Fruit fly (Drosophila melanogaster) whole organism, embryonic: ENCODE measurements around the gene mgr.

ENCODE experiments used
- Atf-2 ChIP-seq: fragments of 200-800 bp; sonication (Bioruptor generic); optimal IDR thresholded peaks from 2 replicates; lab custom pipeline; 2016; ENCODE audit warnings: missing biosample characterization, missing genetic modification characterization
- Atf3 ChIP-seq: fragments of 200-800 bp; sonication (Bioruptor generic); optimal IDR thresholded peaks from 3 replicates; lab custom pipeline; 2016; ENCODE audit warnings: missing biosample characterization, missing genetic modification characterization
- BEAF-32 ChIP-seq: fragments of 200-800 bp; sonication (Bioruptor generic); optimal IDR thresholded peaks from 3 replicates; lab custom pipeline; 2017; ENCODE audit warnings: missing biosample characterization, missing genetic modification characterization, mild to moderate bottlenecking, moderate library complexity, missing genetic modification reagents
- CG10654 ChIP-seq: fragments of 200-800 bp; sonication (Bioruptor generic); optimal IDR thresholded peaks from 2 replicates; lab custom pipeline; 2016; ENCODE audit warnings: missing biosample characterization, missing genetic modification characterization
- CG12071 ChIP-seq: fragments of 200-800 bp; sonication (Bioruptor generic); optimal IDR thresholded peaks from 3 replicates; lab custom pipeline; 2018; ENCODE audit warnings: missing biosample characterization, mild to moderate bottlenecking, missing genetic modification characterization
- CG13296 ChIP-seq: fragments of 200-800 bp; sonication (Bioruptor generic); optimal IDR thresholded peaks from 3 replicates; lab custom pipeline; 2018; ENCODE audit warnings: missing biosample characterization, mild to moderate bottlenecking, missing genetic modification characterization
- CG13624 ChIP-seq: fragments of 200-800 bp; sonication (Bioruptor generic); optimal IDR thresholded peaks from 2 replicates; lab custom pipeline; 2016; ENCODE audit warnings: missing biosample characterization, missing genetic modification characterization
- CG14965 ChIP-seq: fragments of 200-800 bp; sonication (Bioruptor generic); optimal IDR thresholded peaks from 2 replicates; lab custom pipeline; 2016; ENCODE audit warnings: missing biosample characterization, missing genetic modification characterization, borderline replicate concordance
- CG18619 ChIP-seq: fragments of 200-800 bp; sonication (Bioruptor generic); optimal IDR thresholded peaks from 3 replicates; lab custom pipeline; 2017; ENCODE audit warnings: missing biosample characterization, mild to moderate bottlenecking, missing genetic modification characterization
- CG31365 ChIP-seq: fragments of 200-800 bp; sonication (Bioruptor generic); optimal IDR thresholded peaks from 2 replicates; lab custom pipeline; 2018; ENCODE audit warnings: missing biosample characterization, mild to moderate bottlenecking, missing genetic modification characterization
- CG4404 ChIP-seq: fragments of 200-800 bp; sonication (Bioruptor generic); IDR thresholded peaks from 2 replicates; pipeline ENCODE4 v1.3.6; 2022; ENCODE audit warnings: missing biosample characterization, missing genetic modification characterization
- CG4854 ChIP-seq: fragments of 200-800 bp; sonication (Bioruptor generic); optimal IDR thresholded peaks from 2 replicates; lab custom pipeline; 2016; ENCODE audit warnings: missing biosample characterization, missing genetic modification characterization, inconsistent platforms
- CG6683 ChIP-seq: fragments of 200-800 bp; sonication (Bioruptor generic); optimal IDR thresholded peaks from 2 replicates; lab custom pipeline; 2017; ENCODE audit warnings: missing biosample characterization, mild to moderate bottlenecking, missing genetic modification characterization, missing genetic modification reagents
- CG7357 ChIP-seq: fragments of 200-800 bp; sonication (Bioruptor generic); IDR thresholded peaks from 3 replicates; pipeline ENCODE4 v1.3.6; 2022; ENCODE audit warnings: missing biosample characterization, missing genetic modification characterization
- CG9437 ChIP-seq: fragments of 200-800 bp; sonication (Bioruptor generic); optimal IDR thresholded peaks from 2 replicates; lab custom pipeline; 2018; ENCODE audit warnings: missing biosample characterization, mild to moderate bottlenecking, missing genetic modification characterization
- Dfd ChIP-seq, 2 experiments: fragments of >200 bp; optimal IDR thresholded peaks; 2 replicates each; lab custom pipeline; 2017; ENCODE audit warnings: missing biosample characterization in 2 of 2, missing genetic modification characterization in 2 of 2
- Doc2 ChIP-seq: fragments of 200-800 bp; sonication (Bioruptor generic); IDR thresholded peaks from 2 replicates; pipeline ENCODE4 v1.3.6; 2022; ENCODE audit warnings: missing biosample characterization, missing genetic modification characterization
- Eip74EF ChIP-seq, 2 experiments: fragments of 200-800 bp in 1 of 2; fragments of >200 bp in 1 of 2; sonication (Bioruptor generic) in 1 of 2; optimal IDR thresholded peaks; 2 replicates each; lab custom pipeline; 2017 to 2019; ENCODE audit warnings: missing biosample characterization in 2 of 2, missing genetic modification characterization in 2 of 2, mild to moderate bottlenecking in 1 of 2, moderate library complexity in 1 of 2
- Fer3 ChIP-seq: fragments of 200-800 bp; sonication (Bioruptor generic); optimal IDR thresholded peaks from 2 replicates; lab custom pipeline; 2018; ENCODE audit warnings: missing biosample characterization, mild to moderate bottlenecking, missing genetic modification characterization, moderate library complexity
- HLH4C ChIP-seq: fragments of 200-800 bp; sonication (Bioruptor generic); IDR thresholded peaks from 3 replicates; pipeline ENCODE4 v1.3.6; 2022; ENCODE audit warnings: missing biosample characterization, missing genetic modification characterization; ENCODE audit not compliant: partially characterized antibody
- Hey ChIP-seq: fragments of 200-800 bp; sonication (Bioruptor generic); optimal IDR thresholded peaks from 3 replicates; lab custom pipeline; 2018; ENCODE audit warnings: missing biosample characterization, mild to moderate bottlenecking, missing genetic modification characterization
- Hmr ChIP-seq: fragments of 200-800 bp; sonication (Bioruptor generic); optimal IDR thresholded peaks from 3 replicates; lab custom pipeline; 2017; ENCODE audit warnings: mild to moderate bottlenecking, missing biosample characterization, missing genetic modification reagents, missing genetic modification characterization
- Hmx ChIP-seq: fragments of 200-800 bp; sonication (Bioruptor generic); optimal IDR thresholded peaks from 2 replicates; lab custom pipeline; 2016; ENCODE audit warnings: missing biosample characterization, missing genetic modification characterization
- MBD-R2 ChIP-seq: fragments of 200-800 bp; sonication (Bioruptor generic); IDR thresholded peaks from 2 replicates; pipeline ENCODE4 v1.3.6; 2022; ENCODE audit warnings: missing biosample characterization, missing genetic modification characterization
- NC2β ChIP-seq: fragments of 200-800 bp; sonication (Bioruptor generic); optimal IDR thresholded peaks from 2 replicates; lab custom pipeline; 2016; ENCODE audit warnings: missing biosample characterization, missing genetic modification characterization
- Oli ChIP-seq: fragments of 200-800 bp; sonication (Bioruptor generic); optimal IDR thresholded peaks from 2 replicates; lab custom pipeline; 2018; ENCODE audit warnings: missing biosample characterization, mild to moderate bottlenecking, missing genetic modification characterization, moderate library complexity
- Vsx1 ChIP-seq: fragments of 200-800 bp; sonication (Bioruptor generic); optimal IDR thresholded peaks from 2 replicates; lab custom pipeline; 2017; ENCODE audit warnings: missing biosample characterization, mild to moderate bottlenecking, missing genetic modification characterization, missing genetic modification reagents
- Xrp1 ChIP-seq: fragments of 200-800 bp; sonication (Bioruptor generic); IDR thresholded peaks from 2 replicates; pipeline ENCODE4 v1.3.6; 2022; ENCODE audit warnings: missing biosample characterization, missing genetic modification characterization
- YL-1 ChIP-seq: fragments of 200-800 bp; sonication (Bioruptor generic); optimal IDR thresholded peaks from 3 replicates; lab custom pipeline; 2017; ENCODE audit warnings: missing biosample characterization, mild to moderate bottlenecking, missing genetic modification characterization
- ab ChIP-seq: fragments of 200-800 bp; sonication (Bioruptor generic); optimal IDR thresholded peaks from 2 replicates; lab custom pipeline; 2016; ENCODE audit warnings: missing biosample characterization, missing genetic modification characterization
- abd-A ChIP-seq: fragments of 200-800 bp; sonication (Bioruptor generic); optimal IDR thresholded peaks from 3 replicates; lab custom pipeline; 2019; ENCODE audit warnings: missing biosample characterization, mild to moderate bottlenecking, missing genetic modification characterization, moderate library complexity
- amos ChIP-seq: fragments of 200-800 bp; sonication (Bioruptor generic); IDR thresholded peaks from 2 replicates; pipeline ENCODE4 v1.3.6; 2022; ENCODE audit warnings: missing biosample characterization, missing genetic modification characterization; ENCODE audit not compliant: partially characterized antibody
- bab2 ChIP-seq: fragments of 200-800 bp; sonication (Bioruptor generic); optimal IDR thresholded peaks from 2 replicates; lab custom pipeline; 2016; ENCODE audit warnings: missing biosample characterization, missing genetic modification characterization
- cad ChIP-seq: fragments of >200 bp; optimal IDR thresholded peaks from 2 replicates; lab custom pipeline; 2017; ENCODE audit warnings: missing biosample characterization, missing genetic modification characterization
- ci ChIP-seq: fragments of 200-800 bp; sonication (Bioruptor generic); IDR thresholded peaks from 3 replicates; pipeline ENCODE4 v1.3.6; 2022; ENCODE audit warnings: missing biosample characterization, missing genetic modification characterization
- fd102C ChIP-seq: fragments of 200-800 bp; sonication (Bioruptor generic); optimal IDR thresholded peaks from 2 replicates; lab custom pipeline; 2018; ENCODE audit warnings: missing biosample characterization, mild to moderate bottlenecking, missing genetic modification characterization, moderate library complexity
- ftz-f1 ChIP-seq: fragments of 200-800 bp; sonication (Bioruptor generic); optimal IDR thresholded peaks from 2 replicates; lab custom pipeline; 2016; ENCODE audit warnings: missing biosample characterization, missing genetic modification characterization
- grn ChIP-seq: fragments of 200-800 bp; sonication (Bioruptor generic); optimal IDR thresholded peaks from 3 replicates; lab custom pipeline; 2017; ENCODE audit warnings: missing biosample characterization, missing genetic modification characterization
- ind ChIP-seq: fragments of 200-800 bp; sonication (Bioruptor generic); optimal IDR thresholded peaks from 3 replicates; lab custom pipeline; 2016; ENCODE audit warnings: missing biosample characterization, missing genetic modification characterization
- jing ChIP-seq: fragments of 200-800 bp; sonication (Bioruptor generic); optimal IDR thresholded peaks from 2 replicates; lab custom pipeline; 2018; ENCODE audit warnings: missing biosample characterization, mild to moderate bottlenecking, missing genetic modification characterization
- kah ChIP-seq: fragments of 200-800 bp; sonication (Bioruptor generic); optimal IDR thresholded peaks from 2 replicates; lab custom pipeline; 2018; ENCODE audit warnings: missing biosample characterization, mild to moderate bottlenecking, missing genetic modification characterization
- kay ChIP-seq: fragments of 200-800 bp; sonication (Bioruptor generic); optimal IDR thresholded peaks from 2 replicates; lab custom pipeline; 2016; ENCODE audit warnings: missing biosample characterization, missing genetic modification characterization
- knrl ChIP-seq: fragments of 200-800 bp; sonication (Bioruptor generic); IDR thresholded peaks from 3 replicates; pipeline ENCODE4 v1.3.6; 2022; ENCODE audit warnings: missing biosample characterization, missing genetic modification characterization; ENCODE audit not compliant: partially characterized antibody
- luna ChIP-seq: fragments of 200-800 bp; sonication (Bioruptor generic); optimal IDR thresholded peaks from 2 replicates; lab custom pipeline; 2016; ENCODE audit warnings: missing biosample characterization, missing genetic modification characterization
- mirr ChIP-seq: fragments of 200-800 bp; sonication (Bioruptor generic); optimal IDR thresholded peaks from 3 replicates; lab custom pipeline; 2018; ENCODE audit warnings: missing biosample characterization, mild to moderate bottlenecking, missing genetic modification characterization
- peb ChIP-seq: fragments of 200-800 bp; sonication (Bioruptor generic); IDR thresholded peaks from 2 replicates; pipeline ENCODE4 v1.3.6; 2022; ENCODE audit warnings: missing biosample characterization, missing genetic modification characterization
- pzg ChIP-seq: fragments of 200-800 bp; sonication (Bioruptor generic); optimal IDR thresholded peaks from 3 replicates; lab custom pipeline; 2018; ENCODE audit warnings: missing biosample characterization, mild to moderate bottlenecking, missing genetic modification characterization, moderate library complexity
- sisA ChIP-seq: fragments of 200-800 bp; sonication (Bioruptor generic); IDR thresholded peaks from 2 replicates; pipeline ENCODE4 v1.3.6; 2022; ENCODE audit warnings: missing biosample characterization, missing genetic modification characterization
- vfl ChIP-seq: fragments of 200-800 bp; sonication (Bioruptor generic); optimal IDR thresholded peaks from 2 replicates; lab custom pipeline; 2016; ENCODE audit warnings: missing biosample characterization, missing genetic modification characterization
- wek ChIP-seq: fragments of 200-800 bp; sonication (Bioruptor generic); optimal IDR thresholded peaks from 3 replicates; lab custom pipeline; 2018; ENCODE audit warnings: missing biosample characterization, mild to moderate bottlenecking, missing genetic modification characterization, moderate library complexity

The mgr gene

DNA sequence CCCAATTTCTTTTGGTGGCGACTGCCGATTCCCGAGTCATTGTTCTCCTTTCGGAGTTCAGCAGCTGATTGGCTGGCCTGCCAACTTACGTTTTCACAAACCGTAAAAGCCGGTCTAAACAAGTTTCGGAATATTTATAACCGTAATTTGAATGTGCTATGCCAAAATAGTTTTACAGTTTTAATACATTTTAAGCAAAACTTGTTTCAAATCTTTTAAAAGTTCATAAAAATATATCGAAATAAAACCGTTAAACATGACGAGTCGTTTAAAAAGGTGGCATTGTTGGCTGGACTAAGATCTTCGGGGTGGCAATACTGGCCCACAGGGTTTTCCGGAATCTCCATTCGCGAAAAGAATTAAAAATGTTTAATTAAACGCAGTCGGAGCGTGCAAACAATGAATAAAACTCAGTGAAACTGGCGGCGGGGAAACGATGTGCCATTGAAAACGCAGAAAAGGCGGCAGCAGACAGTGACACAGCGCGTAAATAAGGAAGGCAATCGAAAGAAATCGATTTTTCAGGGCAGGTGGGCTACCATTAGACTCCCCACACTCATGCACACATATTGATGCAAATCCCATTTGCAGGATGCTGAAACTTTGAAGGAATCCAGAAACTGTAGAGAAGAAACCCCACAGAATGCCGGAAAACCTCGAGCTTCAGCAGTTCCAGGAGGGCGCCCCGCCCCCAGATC, 26.0 kb upstream of the mgr start, which contains the start of the genes Exd2 and CG5281 (continued):
- TF ChIP-seq Doc2 (no peak), CG12071 (GFP tag; lab: Kevin White, UChicago) (peak; percentile 26), YL-1 (GFP tag; lab: Kevin White, UChicago) (peak; percentile 57), ab (GFP tag; lab: Kevin White, UChicago) (no peak), Fer3 (peak; percentile 63), vfl (GFP tag; lab: Kevin White, UChicago) (peak; percentile 41), CG13624 (peak; percentile 16), CG10654 (peak; percentile 50), Hmx (GFP tag; lab: Kevin White, UChicago) (no peak), Dfd (GFP tag; optimal IDR thresholded peaks at IDR 0.05; lab: Kevin White, UChicago) (no peak), kay (GFP tag; lab: Kevin White, UChicago) (peak; percentile 46), Hey (tag; lab: Kevin White, UChicago) (peak; percentile 21), sisA (no peak), bab2 (GFP tag; lab: Kevin White, UChicago) (peak; percentile 40), ci (GFP tag; lab: Robert Waterston, UW) (peak; percentile 77; the same call in 2 of the 3 replicates), grn (GFP tag; lab: Kevin White, UChicago) (no peak), luna (no peak), CG9437 (GFP tag; lab: Kevin White, UChicago) (peak; percentile 21), HLH4C (GFP tag; lab: Robert Waterston, UW) (no peak), pzg (peak; percentile 61), ind (GFP tag; lab: Kevin White, UChicago) (peak; percentile 28), wek (GFP tag; lab: Kevin White, UChicago) (peak; percentile 13), mirr (GFP tag; lab: Kevin White, UChicago) (peak; percentile 7), CG4854 (GFP tag; lab: Kevin White, UChicago) (peak; percentile 22), Atf3 (GFP tag; lab: Kevin White, UChicago) (peak; percentile 65), fd102C (no peak), Atf-2 (GFP tag; lab: Kevin White, UChicago) (peak; percentile 48), Eip74EF (GFP tag; optimal IDR thresholded peaks at IDR 0.05; lab: Kevin White, UChicago) (no peak), Xrp1 (GFP tag; lab: Robert Waterston, UW) (no peak), abd-A (tag; lab: Kevin White, UChicago) (no peak), CG6683 (no peak), CG13296 (GFP tag; lab: Kevin White, UChicago) (peak; percentile 57), BEAF-32 (GFP tag; lab: Kevin White, UChicago) (peak; percentile 63), amos (GFP tag; lab: Robert Waterston, UW) (peak; percentile 34; the same call in 1 of the 2 replicates), peb (GFP tag; lab: Robert Waterston, UW) (no peak), cad (GFP tag; lab: Kevin White, UChicago) (no peak), CG7357 (GFP tag; lab: Robert Waterston, UW) (no peak), CG4404 (GFP tag; lab: Robert Waterston, UW) (no peak), Vsx1 (GFP tag; lab: Kevin White, UChicago) (no peak), ftz-f1 (GFP tag; lab: Kevin White, UChicago) (no peak), MBD-R2 (GFP tag; lab: Robert Waterston, UW) (peak; percentile 73), Oli (tag; lab: Kevin White, UChicago) (peak; percentile 48), CG18619 (GFP tag; lab: Kevin White, UChicago) (peak; percentile 30), CG14965 (no peak), Hmr (GFP tag; lab: Kevin White, UChicago) (peak; percentile 68), kah (GFP tag; lab: Kevin White, UChicago) (no peak), CG31365 (tag; lab: Kevin White, UChicago) (no peak), knrl (peak; percentile 55), jing (no peak), NC2β (GFP tag; lab: Kevin White, UChicago) (peak; percentile 51)
